ENCODE assay signal across 1 fruit fly cellular context in the genomic region with DNA sequence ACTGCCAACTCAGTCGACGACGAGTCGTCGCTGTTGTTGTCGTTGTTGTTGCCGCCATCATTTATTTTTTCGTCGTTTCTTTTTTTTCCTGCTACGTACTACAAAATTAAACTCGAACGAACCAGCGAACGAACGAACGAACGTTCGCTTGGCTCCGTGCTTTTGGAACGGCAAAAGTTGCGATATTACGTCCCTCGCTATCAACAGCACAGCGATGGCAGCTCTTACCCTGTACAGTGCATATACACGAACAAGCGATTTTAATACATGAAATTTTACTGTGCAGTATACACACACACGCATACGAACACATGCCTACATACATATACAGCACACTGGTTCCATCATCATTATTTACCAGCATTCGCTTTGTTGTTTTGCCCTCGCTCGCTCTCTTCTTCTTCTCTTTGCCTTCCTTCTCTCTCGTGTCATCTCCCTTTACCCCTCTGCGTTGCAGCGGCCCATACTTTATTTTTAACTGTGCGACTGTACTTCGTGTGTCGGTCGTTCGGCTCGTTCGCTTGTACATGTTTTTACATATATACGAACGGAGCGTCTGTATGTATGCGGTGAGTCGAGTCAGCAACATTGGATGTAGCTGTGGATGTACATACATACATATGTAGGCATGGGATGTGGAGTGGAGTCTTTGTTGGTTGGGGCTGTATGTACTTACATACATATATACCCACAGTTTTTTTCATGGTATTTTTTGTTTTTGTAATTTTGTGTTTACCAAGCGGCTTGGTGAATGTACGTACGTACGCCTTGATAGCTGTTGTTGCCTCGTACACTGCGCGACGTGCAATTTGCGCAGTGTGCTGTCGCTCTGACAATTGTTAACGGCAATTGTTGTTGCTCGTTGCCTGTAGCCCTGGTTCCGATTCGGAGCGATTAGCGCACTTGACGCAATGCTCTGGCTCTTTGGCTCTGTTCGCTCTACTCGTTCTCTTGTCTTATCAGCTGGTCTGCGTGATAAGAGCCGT.
TF ChIP-seq lines count a peak whose summit lies in the region.

No protein-coding gene starts in this region.

TF ChIP-seq in whole organism, embryonic, 481 proteins besides CTCF, POLR2A, EP300 and RAD21 (continued from another document and continues in another):
- TF ChIP-seq Pdp1 (GFP tag; optimal IDR thresholded peaks at IDR 0.05; lab: Kevin White, UChicago), result peak; percentile 4 to 82
- TF ChIP-seq CG11696 (GFP tag; IDR thresholded peaks at IDR 0.05; lab: Robert Waterston, UW), result no peak
- TF ChIP-seq bcd (GFP tag; optimal IDR thresholded peaks at IDR 0.05; lab: Kevin White, UChicago), result no peak
- peak; percentile 33 for TF ChIP-seq zfh2 (GFP tag; optimal IDR thresholded peaks at IDR 0.05; lab: Kevin White, UChicago)
- TF ChIP-seq zen (tag; optimal IDR thresholded peaks at IDR 0.05; lab: Kevin White, UChicago), result peak; percentile 49
- peak; percentile 31 for TF ChIP-seq ind (GFP tag; optimal IDR thresholded peaks at IDR 0.05; lab: Kevin White, UChicago)
- TF ChIP-seq ftz-f1 (GFP tag; optimal IDR thresholded peaks at IDR 0.05; lab: Kevin White, UChicago), result peak; percentile 86
- TF ChIP-seq CG12659 (GFP tag; optimal IDR thresholded peaks at IDR 0.05; lab: Kevin White, UChicago), result peak; percentile 81
- peak; percentile 81 for TF ChIP-seq CG3163 (GFP tag; optimal IDR thresholded peaks at IDR 0.05; lab: Kevin White, UChicago)
- no peak for TF ChIP-seq odd (GFP tag; optimal IDR thresholded peaks at IDR 0.05; lab: Kevin White, UChicago)
- TF ChIP-seq CG2116 (GFP tag; optimal IDR thresholded peaks at IDR 0.05; lab: Kevin White, UChicago), result peak; percentile 91
- no peak for TF ChIP-seq CG11247 (GFP tag; IDR thresholded peaks at IDR 0.05; lab: Robert Waterston, UW)
- TF ChIP-seq CG6254 (GFP tag; optimal IDR thresholded peaks at IDR 0.05; lab: Kevin White, UChicago), result no peak
- TF ChIP-seq Atf-2 (GFP tag; optimal IDR thresholded peaks at IDR 0.05; lab: Kevin White, UChicago), result peak; percentile 1
- TF ChIP-seq Tbp (GFP tag; optimal IDR thresholded peaks at IDR 0.05; lab: Kevin White, UChicago), result no peak
- TF ChIP-seq CG2712 (tag; optimal IDR thresholded peaks at IDR 0.05; lab: Kevin White, UChicago), result peak; percentile 21
- peak; percentile 99 for TF ChIP-seq CG10543 (GFP tag; optimal IDR thresholded peaks at IDR 0.05; lab: Kevin White, UChicago)
- peak; percentile 14 for TF ChIP-seq tap (tag; optimal IDR thresholded peaks at IDR 0.05; lab: Kevin White, UChicago)
- TF ChIP-seq pnt (GFP tag; optimal IDR thresholded peaks at IDR 0.05; lab: Kevin White, UChicago), result no peak
- peak; percentile 79 for TF ChIP-seq Sry-δ (GFP tag; optimal IDR thresholded peaks at IDR 0.05; lab: Kevin White, UChicago)
- peak; percentile 80 for TF ChIP-seq CG12155 (GFP tag; optimal IDR thresholded peaks at IDR 0.05; lab: Kevin White, UChicago)
- peak in 1 of 2 experiments; percentile 74 for TF ChIP-seq Hr78 (GFP tag; optimal IDR thresholded peaks at IDR 0.05; lab: Kevin White, UChicago)
- peak; percentile 22 for TF ChIP-seq CG7556 (GFP tag; optimal IDR thresholded peaks at IDR 0.05; lab: Kevin White, UChicago)
- TF ChIP-seq fd64A (GFP tag; optimal IDR thresholded peaks at IDR 0.05; lab: Kevin White, UChicago), result peak; percentile 22
- TF ChIP-seq grau (tag; optimal IDR thresholded peaks at IDR 0.05; lab: Kevin White, UChicago), result peak; percentile 71
- TF ChIP-seq CG1647 (GFP tag; optimal IDR thresholded peaks at IDR 0.05; lab: Kevin White, UChicago), result peak; percentile 12
- TF ChIP-seq ATbp (GFP tag; optimal IDR thresholded peaks at IDR 0.05; lab: Kevin White, UChicago), result peak; percentile 34
- TF ChIP-seq CG17829 (tag; optimal IDR thresholded peaks at IDR 0.05; lab: Kevin White, UChicago), result peak; percentile 52
- peak; percentile 35 for TF ChIP-seq CG12299 (tag; optimal IDR thresholded peaks at IDR 0.05; lab: Kevin White, UChicago)
- peak; percentile 100 for TF ChIP-seq Deaf1 (tag; optimal IDR thresholded peaks at IDR 0.05; lab: Kevin White, UChicago)
- TF ChIP-seq esg (GFP tag; conservative IDR thresholded peaks at IDR 0.05; lab: Robert Waterston, UW), result no peak
- TF ChIP-seq Atf3 (GFP tag; optimal IDR thresholded peaks at IDR 0.05; lab: Kevin White, UChicago), result no peak
- TF ChIP-seq Jarid2 (GFP tag; optimal IDR thresholded peaks at IDR 0.05; lab: Kevin White, UChicago), result peak; percentile 22
- no peak for TF ChIP-seq wor (GFP tag; IDR thresholded peaks at IDR 0.05; lab: Robert Waterston, UW)
- TF ChIP-seq CG8924 (tag; optimal IDR thresholded peaks at IDR 0.05; lab: Kevin White, UChicago), result peak; percentile 65
- peak; percentile 34 for TF ChIP-seq shn (GFP tag; optimal IDR thresholded peaks at IDR 0.05; lab: Kevin White, UChicago)
- TF ChIP-seq gcm2 (GFP tag; optimal IDR thresholded peaks at IDR 0.05; lab: Kevin White, UChicago), result peak; percentile 27
- peak; percentile 16 for TF ChIP-seq Vsx1 (GFP tag; optimal IDR thresholded peaks at IDR 0.05; lab: Kevin White, UChicago)
- peak; percentile 37 for TF ChIP-seq maf-S (GFP tag; optimal IDR thresholded peaks at IDR 0.05; lab: Kevin White, UChicago)
- TF ChIP-seq ems (GFP tag; optimal IDR thresholded peaks at IDR 0.05; lab: Kevin White, UChicago), result peak; percentile 22
- peak; percentile 12 to 17 for TF ChIP-seq bsh (GFP tag; optimal IDR thresholded peaks at IDR 0.05; lab: Kevin White, UChicago)
- TF ChIP-seq tx (GFP tag; optimal IDR thresholded peaks at IDR 0.05; lab: Kevin White, UChicago), result peak; percentile 9
- TF ChIP-seq pfk (GFP tag; optimal IDR thresholded peaks at IDR 0.05; lab: Kevin White, UChicago), result peak; percentile 63
- peak; percentile 12 for TF ChIP-seq eyg (GFP tag; optimal IDR thresholded peaks at IDR 0.05; lab: Kevin White, UChicago)
- peak; percentile 81 for TF ChIP-seq nom (GFP tag; optimal IDR thresholded peaks at IDR 0.05; lab: Kevin White, UChicago)
- peak; percentile 92 for TF ChIP-seq sens (GFP tag; lab: Kevin White, UChicago)
- peak; percentile 31 for TF ChIP-seq onecut (GFP tag; IDR thresholded peaks at IDR 0.05; lab: Robert Waterston, UW)
- TF ChIP-seq CG11093 (GFP tag; IDR thresholded peaks at IDR 0.05; lab: Robert Waterston, UW), result no peak
- peak; percentile 66 for TF ChIP-seq CG6765 (GFP tag; optimal IDR thresholded peaks at IDR 0.05; lab: Kevin White, UChicago)
- TF ChIP-seq Asciz (GFP tag; optimal IDR thresholded peaks at IDR 0.05; lab: Kevin White, UChicago), result peak; percentile 20
- TF ChIP-seq CG1832 (GFP tag; optimal IDR thresholded peaks at IDR 0.05; lab: Kevin White, UChicago), result peak; percentile 66
- TF ChIP-seq Dad (GFP tag; optimal IDR thresholded peaks at IDR 0.05; lab: Kevin White, UChicago), result no peak
- no peak for TF ChIP-seq CG8281 (tag; optimal IDR thresholded peaks at IDR 0.05; lab: Kevin White, UChicago)
- TF ChIP-seq Meics (GFP tag; optimal IDR thresholded peaks at IDR 0.05; lab: Kevin White, UChicago), result peak; percentile 50
- peak; percentile 88 to 92 for TF ChIP-seq Trl (optimal IDR thresholded peaks at IDR 0.05; lab: Kevin White, UChicago)
- peak; percentile 11 for TF ChIP-seq Trl (GFP tag; optimal IDR thresholded peaks at IDR 0.05; lab: Kevin White, UChicago)
- no peak for TF ChIP-seq pan (optimal IDR thresholded peaks at IDR 0.05; lab: Kevin White, UChicago)
- no peak for TF ChIP-seq pan (GFP tag; optimal IDR thresholded peaks at IDR 0.05 in 1 of 2, IDR thresholded peaks at IDR 0.05 in 1 of 2)
- TF ChIP-seq CG9437 (GFP tag; optimal IDR thresholded peaks at IDR 0.05; lab: Kevin White, UChicago), result peak; percentile 45
- no peak for TF ChIP-seq Hr39 (optimal IDR thresholded peaks at IDR 0.05; lab: Kevin White, UChicago)
- TF ChIP-seq abd-A (tag; optimal IDR thresholded peaks at IDR 0.05; lab: Kevin White, UChicago), result peak; percentile 99
- TF ChIP-seq CG13296 (GFP tag; optimal IDR thresholded peaks at IDR 0.05; lab: Kevin White, UChicago), result peak; percentile 35
- TF ChIP-seq HHEX (GFP tag; optimal IDR thresholded peaks at IDR 0.05; lab: Kevin White, UChicago), result no peak
- no peak for TF ChIP-seq vnd (GFP tag; IDR thresholded peaks at IDR 0.05; lab: Robert Waterston, UW; ENCODE audit: partially characterized antibody)
- peak; percentile 32 for TF ChIP-seq Hey (tag; optimal IDR thresholded peaks at IDR 0.05; lab: Kevin White, UChicago)
- no peak for TF ChIP-seq CG10274 (GFP tag; optimal IDR thresholded peaks at IDR 0.05; lab: Kevin White, UChicago)
- TF ChIP-seq sd (tag; optimal IDR thresholded peaks at IDR 0.05; lab: Kevin White, UChicago), result peak; percentile 34
- no peak for TF ChIP-seq NFAT (GFP tag; IDR thresholded peaks at IDR 0.05; lab: Robert Waterston, UW)
- TF ChIP-seq mirr (GFP tag; optimal IDR thresholded peaks at IDR 0.05; lab: Kevin White, UChicago), result peak; percentile 94
- peak; percentile 47 for TF ChIP-seq HLHmδ (GFP tag; optimal IDR thresholded peaks at IDR 0.05; lab: Kevin White, UChicago)
- TF ChIP-seq Hr51 (GFP tag; optimal IDR thresholded peaks at IDR 0.05; lab: Kevin White, UChicago), result peak; percentile 3 to 35
- TF ChIP-seq CG10462 (GFP tag; optimal IDR thresholded peaks at IDR 0.05; lab: Kevin White, UChicago), result peak; percentile 36
- peak; percentile 37 for TF ChIP-seq CG13424 (tag; optimal IDR thresholded peaks at IDR 0.05; lab: Kevin White, UChicago)
- peak; percentile 55 for TF ChIP-seq CG10431 (GFP tag; optimal IDR thresholded peaks at IDR 0.05; lab: Kevin White, UChicago)
- peak; percentile 41 for TF ChIP-seq CG12071 (GFP tag; optimal IDR thresholded peaks at IDR 0.05; lab: Kevin White, UChicago)
- peak; percentile 41 for TF ChIP-seq wek (GFP tag; optimal IDR thresholded peaks at IDR 0.05; lab: Kevin White, UChicago)
- peak in 1 of 3 experiments; percentile 60 for TF ChIP-seq Stat92E (GFP tag; optimal IDR thresholded peaks at IDR 0.05; lab: Kevin White, UChicago)
- peak; percentile 12 for TF ChIP-seq Side (GFP tag; optimal IDR thresholded peaks at IDR 0.05; lab: Kevin White, UChicago)
- peak in 1 of 2 experiments; percentile 5 for TF ChIP-seq Eip74EF (GFP tag; optimal IDR thresholded peaks at IDR 0.05; lab: Kevin White, UChicago)
- TF ChIP-seq nerfin-1 (tag; optimal IDR thresholded peaks at IDR 0.05; lab: Kevin White, UChicago), result peak; percentile 40
- TF ChIP-seq CG13775 (GFP tag; optimal IDR thresholded peaks at IDR 0.05; lab: Kevin White, UChicago), result peak; percentile 20
- TF ChIP-seq al (GFP tag; IDR thresholded peaks at IDR 0.05; lab: Robert Waterston, UW), result no peak
- TF ChIP-seq NfI (GFP tag; optimal IDR thresholded peaks at IDR 0.05; lab: Kevin White, UChicago), result peak; percentile 51
- TF ChIP-seq Ets97D (GFP tag; optimal IDR thresholded peaks at IDR 0.05; lab: Kevin White, UChicago), result peak; percentile 15
- peak; percentile 39 for TF ChIP-seq CG12942 (GFP tag; optimal IDR thresholded peaks at IDR 0.05; lab: Kevin White, UChicago)
- peak; percentile 3 for TF ChIP-seq CG18262 (tag; optimal IDR thresholded peaks at IDR 0.05; lab: Kevin White, UChicago)
- TF ChIP-seq CG1792 (GFP tag; optimal IDR thresholded peaks at IDR 0.05; lab: Kevin White, UChicago), result no peak
- peak; percentile 54 for TF ChIP-seq CG6813 (GFP tag; optimal IDR thresholded peaks at IDR 0.05; lab: Kevin White, UChicago)
- peak; percentile 10 for TF ChIP-seq Chrac-16 (GFP tag; optimal IDR thresholded peaks at IDR 0.05; lab: Kevin White, UChicago)
- TF ChIP-seq CG33213 (GFP tag; optimal IDR thresholded peaks at IDR 0.05; lab: Kevin White, UChicago), result peak; percentile 17
- peak; percentile 94 for TF ChIP-seq Med (GFP tag; lab: Kevin White, UChicago)
- peak; percentile 30 for TF ChIP-seq her (GFP tag; optimal IDR thresholded peaks at IDR 0.05; lab: Kevin White, UChicago)
- TF ChIP-seq CG15479 (GFP tag; optimal IDR thresholded peaks at IDR 0.05; lab: Kevin White, UChicago), result peak; percentile 100
- TF ChIP-seq gem (tag; optimal IDR thresholded peaks at IDR 0.05; lab: Kevin White, UChicago), result peak; percentile 23
- peak; percentile 38 for TF ChIP-seq slp2 (GFP tag; optimal IDR thresholded peaks at IDR 0.05; lab: Kevin White, UChicago)
- no peak for TF ChIP-seq CG16815 (GFP tag; optimal IDR thresholded peaks at IDR 0.05; lab: Kevin White, UChicago)
- TF ChIP-seq CG8388 (GFP tag; optimal IDR thresholded peaks at IDR 0.05; lab: Kevin White, UChicago), result no peak
- TF ChIP-seq pros (GFP tag; optimal IDR thresholded peaks at IDR 0.05; lab: Kevin White, UChicago), result peak; percentile 95
- peak; percentile 50 for TF ChIP-seq caup (GFP tag; optimal IDR thresholded peaks at IDR 0.05; lab: Kevin White, UChicago; ENCODE audit: severe bottlenecking)
- peak; percentile 15 for TF ChIP-seq ewg (GFP tag; optimal IDR thresholded peaks at IDR 0.05; lab: Kevin White, UChicago)
- TF ChIP-seq CHES-1-like (GFP tag; optimal IDR thresholded peaks at IDR 0.05; lab: Kevin White, UChicago), result peak; percentile 24
- no peak for TF ChIP-seq NC2β (GFP tag; optimal IDR thresholded peaks at IDR 0.05; lab: Kevin White, UChicago)
- peak; percentile 73 for TF ChIP-seq BEAF-32 (GFP tag; optimal IDR thresholded peaks at IDR 0.05; lab: Kevin White, UChicago)
- peak; percentile 41 for TF ChIP-seq twi (tag; optimal IDR thresholded peaks at IDR 0.05; lab: Kevin White, UChicago)
- TF ChIP-seq dmrt99B (tag; optimal IDR thresholded peaks at IDR 0.05; lab: Kevin White, UChicago), result peak; percentile 23
- peak; percentile 27 for TF ChIP-seq schlank (tag; optimal IDR thresholded peaks at IDR 0.05; lab: Kevin White, UChicago)
- TF ChIP-seq CG10267 (tag; optimal IDR thresholded peaks at IDR 0.05; lab: Kevin White, UChicago), result peak; percentile 9
- peak; percentile 35 for TF ChIP-seq CG9727 (GFP tag; optimal IDR thresholded peaks at IDR 0.05; lab: Kevin White, UChicago)
- peak; percentile 9 for TF ChIP-seq Bteb2 (GFP tag; optimal IDR thresholded peaks at IDR 0.05; lab: Kevin White, UChicago)
- TF ChIP-seq CG43689 (GFP tag; IDR thresholded peaks at IDR 0.05; lab: Robert Waterston, UW), result no peak
- TF ChIP-seq scrt (GFP tag; optimal IDR thresholded peaks at IDR 0.05; lab: Kevin White, UChicago), result peak; percentile 30
- TF ChIP-seq C15 (GFP tag; IDR thresholded peaks at IDR 0.05; lab: Robert Waterston, UW), result no peak
- TF ChIP-seq yki (optimal IDR thresholded peaks at IDR 0.05; lab: Kevin White, UChicago), result peak; percentile 36
- TF ChIP-seq kay (GFP tag; optimal IDR thresholded peaks at IDR 0.05; lab: Kevin White, UChicago), result peak; percentile 62
- peak; percentile 10 for TF ChIP-seq Dek (tag; optimal IDR thresholded peaks at IDR 0.05; lab: Kevin White, UChicago)
- peak; percentile 51 for TF ChIP-seq Antp (GFP tag; optimal IDR thresholded peaks at IDR 0.05; lab: Kevin White, UChicago)
- TF ChIP-seq CG30403 (GFP tag; optimal IDR thresholded peaks at IDR 0.05; lab: Kevin White, UChicago), result peak; percentile 28
- peak; percentile 25 for TF ChIP-seq CG15601 (tag; optimal IDR thresholded peaks at IDR 0.05; lab: Kevin White, UChicago)
- TF ChIP-seq D19B (GFP tag; optimal IDR thresholded peaks at IDR 0.05; lab: Kevin White, UChicago), result peak; percentile 99
- peak; percentile 21 for TF ChIP-seq Dip3 (GFP tag; optimal IDR thresholded peaks at IDR 0.05; lab: Kevin White, UChicago)
- peak; percentile 96 for TF ChIP-seq sqz (GFP tag; optimal IDR thresholded peaks at IDR 0.05; lab: Kevin White, UChicago)
